Worm (Caenorhabditis elegans) whole organism, midembryonic: ENCODE measurements around the gene col-158.

Experiments used
- T22C8.4 ChIP-seq: fragments of 200-800 bp; sonication (Bioruptor generic); IDR thresholded peaks from 2 replicates; pipeline ENCODE4 v1.3.6; 2022; ENCODE audit warnings: missing genetic modification characterization, missing compliant biosample characterization
- cog-1 ChIP-seq: sonication (generic microtip); optimal IDR thresholded peaks from 2 replicates; lab custom pipeline; 2016; ENCODE audit warnings: missing genetic modification characterization, missing compliant biosample characterization
- flt-1 ChIP-seq: fragments of 200-800 bp; sonication (Bioruptor generic); IDR thresholded peaks from 2 replicates; pipeline ENCODE4 v1.3.6; 2022; ENCODE audit warnings: missing genetic modification characterization, missing compliant biosample characterization
- klf-2 ChIP-seq: fragments of 200-800 bp; sonication (Bioruptor generic); conservative IDR thresholded peaks from 2 replicates; pipeline ENCODE4 v1.3.6; 2022; ENCODE audit warnings: missing genetic modification reagents, missing genetic modification characterization, missing compliant biosample characterization
- med-1 ChIP-seq: sonication (generic microtip); optimal IDR thresholded peaks from 2 replicates; lab custom pipeline; 2017; ENCODE audit warnings: missing genetic modification characterization, mild to moderate bottlenecking, missing compliant biosample characterization, antibody characterized with exemption, missing genetic modification reagents; ENCODE audit not compliant: insufficient read depth
- ref-1 ChIP-seq: fragments of 200-800 bp; sonication (Bioruptor generic); conservative IDR thresholded peaks from 2 replicates; pipeline ENCODE4 v1.3.6; 2022; ENCODE audit warnings: missing genetic modification reagents, missing genetic modification characterization, missing compliant biosample characterization
- tab-1 ChIP-seq: fragments of 200-800 bp; sonication (Bioruptor generic); IDR thresholded peaks from 2 replicates; pipeline ENCODE4 v1.3.6; 2022; ENCODE audit warnings: missing genetic modification characterization, missing compliant biosample characterization
- ztf-23 ChIP-seq: fragments of 200-800 bp; sonication (Bioruptor generic); IDR thresholded peaks from 2 replicates; pipeline ENCODE4 v1.3.6; 2022; ENCODE audit warnings: missing genetic modification reagents, missing genetic modification characterization, missing compliant biosample characterization
- ztf-29 ChIP-seq: fragments of 200-800 bp; sonication (Bioruptor generic); IDR thresholded peaks from 2 replicates; pipeline ENCODE4 v1.3.6; 2022; ENCODE audit warnings: missing genetic modification reagents, missing genetic modification characterization, missing compliant biosample characterization

Gene col-158

DNA sequence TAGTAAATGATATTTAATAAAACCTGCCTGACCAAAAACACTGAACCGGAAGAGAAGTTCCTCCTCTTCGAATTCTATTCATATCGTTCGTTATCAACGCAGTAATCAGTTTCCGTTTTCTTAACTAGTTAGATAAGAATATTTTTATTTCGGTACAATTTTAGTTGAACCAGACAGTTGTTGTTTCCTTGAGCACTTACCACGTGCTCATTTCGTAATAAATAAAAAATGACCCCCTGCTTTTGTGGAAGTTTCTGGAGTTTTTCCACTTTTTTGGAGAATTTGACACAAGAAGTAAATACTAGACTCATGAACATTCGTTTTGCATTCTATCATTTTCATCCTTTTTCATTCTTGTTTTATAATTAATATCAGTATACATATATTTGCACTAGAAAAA lies 24.3 kb downstream of the col-158 start:
- no peak for TF ChIP-seq cog-1 (tag; lab: Kevin White, UChicago)
- no peak for TF ChIP-seq ztf-23 (GFP tag; lab: Robert Waterston, UW)
- no peak for TF ChIP-seq med-1 (GFP tag; lab: Kevin White, UChicago)
- TF ChIP-seq flt-1 (GFP tag; lab: Robert Waterston, UW) = no peak
- no peak for TF ChIP-seq T22C8.4
- no peak for TF ChIP-seq ref-1
- TF ChIP-seq tab-1 (GFP tag; lab: Robert Waterston, UW) = no peak
- no peak for TF ChIP-seq klf-2 (GFP tag; lab: Robert Waterston, UW)
- no peak for TF ChIP-seq ztf-29 (GFP tag; lab: Robert Waterston, UW)

DNA sequence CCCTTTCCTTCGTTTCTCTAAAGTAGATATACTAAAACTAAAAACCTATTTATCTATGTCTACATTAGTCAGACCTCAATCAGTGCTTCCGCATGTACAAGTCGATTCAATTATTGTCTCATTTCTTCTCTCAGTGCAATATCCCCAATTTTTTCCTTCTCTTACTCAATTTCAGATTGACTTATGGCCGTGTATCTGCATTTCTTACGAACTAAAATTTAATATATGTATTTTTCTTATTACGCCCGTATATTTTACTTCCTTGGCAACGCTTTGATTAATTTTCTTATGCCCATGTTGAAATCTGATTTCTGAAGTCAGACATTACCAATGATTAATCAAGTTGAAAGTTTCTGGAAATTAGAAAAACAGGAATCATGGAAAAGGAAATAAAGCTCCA lies 25.5 kb downstream of the col-158 start:
- TF ChIP-seq T22C8.4 = no peak
- no peak for TF ChIP-seq flt-1 (GFP tag; lab: Robert Waterston, UW)
- no peak for TF ChIP-seq ztf-29 (GFP tag; lab: Robert Waterston, UW)
- no peak for TF ChIP-seq ztf-23 (GFP tag; lab: Robert Waterston, UW)
- no peak for TF ChIP-seq cog-1 (tag; lab: Kevin White, UChicago)
- TF ChIP-seq ref-1 = no peak
- TF ChIP-seq klf-2 (GFP tag; lab: Robert Waterston, UW) = no peak
- no peak for TF ChIP-seq med-1 (GFP tag; lab: Kevin White, UChicago)
- TF ChIP-seq tab-1 (GFP tag; lab: Robert Waterston, UW) = no peak

DNA sequence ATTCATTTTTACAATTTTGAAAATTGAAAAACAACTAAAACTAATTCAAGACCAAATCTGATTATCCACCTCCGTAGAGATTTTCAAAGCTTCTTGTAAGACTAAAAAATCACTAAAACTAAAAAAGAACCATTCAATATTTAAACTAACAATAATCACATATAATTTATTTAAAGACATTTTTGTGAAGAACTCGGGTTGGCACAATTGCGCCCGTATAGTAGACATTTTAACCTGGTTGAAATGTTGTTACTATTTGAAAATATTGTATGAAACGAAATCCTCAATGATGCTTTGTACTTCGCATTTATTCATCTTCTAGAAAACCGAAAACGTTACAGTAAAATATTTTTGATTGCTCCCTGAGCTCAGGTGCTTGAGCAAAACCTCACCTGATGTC lies 26.6 kb downstream of the col-158 start:
- TF ChIP-seq ztf-23 (GFP tag; lab: Robert Waterston, UW) (no peak), tab-1 (GFP tag; lab: Robert Waterston, UW) (no peak), cog-1 (tag; lab: Kevin White, UChicago) (no peak), klf-2 (GFP tag; lab: Robert Waterston, UW) (no peak), T22C8.4 (no peak), med-1 (GFP tag; lab: Kevin White, UChicago) (no peak), ref-1 (no peak), ztf-29 (GFP tag; lab: Robert Waterston, UW) (no peak), flt-1 (GFP tag; lab: Robert Waterston, UW) (no peak)

DNA sequence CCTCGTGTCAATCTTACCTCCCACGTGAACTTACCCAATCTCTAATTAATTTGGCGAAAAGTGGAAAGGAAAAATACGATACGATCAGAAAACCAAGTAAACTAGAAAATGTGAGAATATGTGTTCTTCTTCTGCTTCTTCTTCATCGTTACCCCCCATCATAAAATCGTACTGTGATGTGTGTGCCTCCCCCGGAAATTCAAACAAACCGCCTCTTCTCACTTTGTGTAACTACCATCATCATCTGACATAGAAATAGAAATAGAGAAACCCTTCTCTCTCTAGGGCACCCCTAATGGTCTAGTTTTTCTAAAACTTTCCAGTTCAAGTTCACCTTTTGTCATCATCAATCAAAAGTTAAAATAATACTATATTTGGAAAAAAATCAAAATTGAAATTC lies 28.4 kb downstream of the col-158 start:
- no peak for TF ChIP-seq flt-1 (GFP tag; lab: Robert Waterston, UW)
- no peak for TF ChIP-seq T22C8.4

DNA sequence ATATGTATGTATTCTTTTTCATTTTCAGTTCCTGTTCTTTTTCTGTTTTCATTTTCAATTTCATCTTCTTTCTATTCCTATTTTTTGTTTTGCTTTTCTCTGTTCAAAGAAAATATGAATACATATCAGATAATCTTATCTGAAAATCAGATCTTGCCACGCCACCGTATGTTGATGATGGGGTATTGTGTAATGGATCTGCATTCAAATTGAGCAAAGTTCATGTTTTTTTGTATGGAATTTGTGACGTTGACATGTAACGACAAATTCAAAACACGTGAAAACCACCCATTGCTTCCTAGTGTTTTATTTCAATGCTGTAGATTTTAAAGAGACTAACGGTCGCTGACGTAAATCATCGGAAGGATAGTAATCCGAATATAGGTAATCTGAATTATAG lies 28.9 kb downstream of the col-158 start:
- TF ChIP-seq ref-1 (no peak), cog-1 (tag; lab: Kevin White, UChicago) (no peak), T22C8.4 (no peak), ztf-29 (GFP tag; lab: Robert Waterston, UW) (no peak), med-1 (GFP tag; lab: Kevin White, UChicago) (no peak), klf-2 (GFP tag; lab: Robert Waterston, UW) (no peak), flt-1 (GFP tag; lab: Robert Waterston, UW) (no peak)

DNA sequence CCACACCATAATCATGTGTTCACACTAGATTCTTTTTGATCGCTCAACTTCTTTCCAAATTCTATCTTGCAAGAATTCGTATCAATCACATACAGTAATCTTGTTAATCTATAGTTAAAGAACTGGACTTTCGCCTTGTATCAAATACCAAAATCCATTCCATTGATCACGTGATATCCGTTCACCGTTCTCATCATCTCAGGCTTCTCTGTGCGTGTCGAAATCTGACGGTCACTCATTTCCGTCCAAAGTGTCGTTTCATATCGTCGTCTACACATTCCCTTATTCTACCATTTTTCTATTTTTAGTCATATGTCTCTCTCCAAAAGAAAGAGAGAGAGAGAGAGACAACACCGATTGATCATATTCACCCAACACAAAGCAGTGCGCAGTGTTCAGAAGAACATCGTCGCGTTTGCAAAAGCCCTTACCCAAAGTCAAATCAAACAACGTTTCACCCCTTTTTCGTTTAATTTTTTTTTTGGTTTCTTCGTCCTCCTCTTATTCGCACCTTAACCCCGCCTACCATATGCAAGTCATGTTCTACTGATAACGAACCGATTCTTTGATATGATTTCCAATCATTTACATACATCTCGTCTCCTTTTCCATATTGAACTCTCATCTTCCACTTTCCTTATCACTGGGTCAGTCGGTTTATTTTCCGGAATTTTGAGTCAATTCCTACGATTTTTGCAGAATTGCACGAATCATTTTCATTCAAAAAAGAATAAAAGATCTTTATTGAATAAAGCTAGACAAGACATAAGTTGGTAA lies 29.9 kb downstream of the col-158 start:
- TF ChIP-seq flt-1 (GFP tag; lab: Robert Waterston, UW) (no peak), ref-1 (no peak), med-1 (GFP tag; lab: Kevin White, UChicago) (no peak), ztf-23 (GFP tag; lab: Robert Waterston, UW) (no peak)

DNA sequence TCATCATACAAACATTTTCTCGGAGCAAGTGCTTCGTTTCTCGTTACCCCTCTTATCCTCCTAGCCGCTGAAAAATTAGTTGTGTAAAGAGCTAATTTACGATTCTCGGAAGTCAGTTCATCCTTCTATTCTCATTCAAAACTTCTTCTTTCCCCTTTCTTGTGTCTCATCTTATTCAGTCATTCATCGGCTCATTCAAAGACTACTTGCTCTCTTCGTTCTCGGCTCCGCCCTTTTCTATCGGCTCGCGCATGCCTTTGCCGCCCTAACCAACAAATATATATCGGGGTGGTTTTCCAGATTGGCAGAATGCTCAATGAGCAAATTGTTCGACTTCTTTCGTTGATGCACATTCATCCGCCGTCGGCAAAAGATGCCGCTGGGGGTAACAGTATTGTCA lies 31.0 kb downstream of the col-158 start, which contains the start of gene R13H4.5:
Gene R13H4.5 (plus strand): TSS at position 301 of the 400 bp plus-strand sequence.
- TF ChIP-seq ref-1 (no peak), med-1 (GFP tag; lab: Kevin White, UChicago) (no peak), cog-1 (tag; lab: Kevin White, UChicago) (no peak), klf-2 (GFP tag; lab: Robert Waterston, UW) (no peak), tab-1 (GFP tag; lab: Robert Waterston, UW) (no peak), T22C8.4 (no peak), ztf-29 (GFP tag; lab: Robert Waterston, UW) (no peak)

DNA sequence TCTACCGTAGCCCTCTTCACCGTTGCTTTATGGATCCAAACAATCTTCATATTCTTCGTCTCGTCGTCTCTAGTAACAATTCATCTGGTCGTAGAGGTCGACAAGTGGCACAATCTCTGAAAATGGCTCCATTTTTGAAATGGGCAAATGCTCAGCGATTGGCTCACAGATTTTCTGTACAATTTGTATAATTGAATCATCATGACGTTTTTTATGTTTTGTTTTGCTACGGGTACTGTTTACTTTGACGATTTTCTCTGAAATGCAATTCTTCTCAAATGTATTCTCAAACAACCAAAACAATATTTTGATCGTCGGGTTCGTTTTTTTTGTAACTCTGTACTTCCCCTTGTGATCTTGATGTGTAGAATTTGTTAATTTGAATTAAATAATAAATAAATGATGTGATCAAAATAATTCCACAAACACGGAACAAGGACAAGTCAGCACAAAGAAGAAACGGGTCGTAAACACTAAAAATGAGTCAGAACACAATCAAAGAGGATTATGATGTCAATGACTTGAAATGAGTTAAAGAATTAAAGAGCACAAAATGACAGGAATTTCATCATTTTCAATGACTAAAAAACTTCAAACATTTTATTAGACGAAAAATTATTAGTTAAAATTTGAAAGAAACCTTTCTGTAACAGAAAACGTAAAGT lies 32.6 kb downstream of the col-158 start:
- no peak for TF ChIP-seq cog-1 (tag; lab: Kevin White, UChicago)
- no peak for TF ChIP-seq ztf-23 (GFP tag; lab: Robert Waterston, UW)
- no peak for TF ChIP-seq med-1 (GFP tag; lab: Kevin White, UChicago)
- TF ChIP-seq flt-1 (GFP tag; lab: Robert Waterston, UW) = no peak
- TF ChIP-seq T22C8.4 = no peak
- no peak for TF ChIP-seq ztf-29 (GFP tag; lab: Robert Waterston, UW)
- TF ChIP-seq klf-2 (GFP tag; lab: Robert Waterston, UW) = no peak
- no peak for TF ChIP-seq ref-1
- no peak for TF ChIP-seq tab-1 (GFP tag; lab: Robert Waterston, UW)

DNA sequence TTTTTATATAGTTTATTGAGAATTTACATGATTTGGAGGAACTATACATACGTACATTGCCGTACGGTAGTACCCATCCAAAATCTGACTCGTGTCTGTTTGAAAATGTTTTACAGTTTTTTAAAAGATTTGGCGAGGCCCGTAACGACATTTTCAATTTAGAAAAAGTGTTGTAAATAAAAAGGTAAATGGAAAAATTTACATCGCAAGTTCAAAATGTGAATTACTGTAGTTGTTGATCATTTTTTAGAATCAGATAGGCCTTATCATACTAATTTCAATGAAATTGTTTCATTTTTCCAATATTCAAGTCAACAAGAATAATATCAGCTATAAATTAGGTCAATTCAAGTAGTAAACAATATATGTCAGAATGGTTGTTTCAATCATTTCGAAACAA lies 33.4 kb downstream of the col-158 start, which contains the start of gene R13H4.6:
Gene R13H4.6 (plus strand): TSS at position 301 of the 400 bp plus-strand sequence.
- no peak for TF ChIP-seq T22C8.4
- no peak for TF ChIP-seq med-1 (GFP tag; lab: Kevin White, UChicago)
- no peak for TF ChIP-seq cog-1 (tag; lab: Kevin White, UChicago)
- no peak for TF ChIP-seq tab-1 (GFP tag; lab: Robert Waterston, UW)
- no peak for TF ChIP-seq ref-1
- no peak for TF ChIP-seq ztf-23 (GFP tag; lab: Robert Waterston, UW)
- no peak for TF ChIP-seq klf-2 (GFP tag; lab: Robert Waterston, UW)
- TF ChIP-seq ztf-29 (GFP tag; lab: Robert Waterston, UW) = no peak
- no peak for TF ChIP-seq flt-1 (GFP tag; lab: Robert Waterston, UW)
